Worm (Caenorhabditis elegans): ENCODE measurements around the gene ZK105.12.

DNA sequence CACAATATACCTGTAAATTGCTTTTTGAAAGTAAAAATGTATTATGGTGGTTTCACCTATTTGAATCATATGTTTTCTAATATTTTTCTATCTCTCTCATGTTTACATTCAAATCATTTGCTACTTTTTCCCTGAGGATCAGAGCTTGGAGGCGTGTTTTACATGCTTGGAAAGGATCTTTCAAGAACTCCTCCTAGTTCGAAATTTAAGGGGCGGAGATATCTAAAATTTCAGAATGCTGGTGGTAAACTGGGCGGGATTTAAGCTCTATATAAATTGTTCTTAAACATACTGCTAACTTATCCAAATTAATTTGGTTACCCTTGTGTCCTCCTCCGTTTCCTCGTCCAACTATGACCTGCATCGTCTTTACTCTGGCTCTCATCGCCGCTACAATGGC, 48.0 kb downstream of the ZK105.12 start, which contains the start of gene C12D5.5:
- TF ChIP-seq C38D4.7 (GFP tag; optimal IDR thresholded peaks at IDR 0.05) (no peak), nhr-232 (tag; optimal IDR thresholded peaks at IDR 0.05) (no peak), syd-9 (tag; optimal IDR thresholded peaks at IDR 0.05) (no peak), ceh-24 (tag; optimal IDR thresholded peaks at IDR 0.05) (no peak), ceh-48 (tag; optimal IDR thresholded peaks at IDR 0.05) (no peak), nhr-11 (tag; optimal IDR thresholded peaks at IDR 0.05) (no peak), tbx-7 (tag; optimal IDR thresholded peaks at IDR 0.05) (no peak), fkh-10 (GFP tag; optimal IDR thresholded peaks at IDR 0.05) (no peak), Y22D7AL.16 (tag; optimal IDR thresholded peaks at IDR 0.05) (no peak), ceh-34 (tag; optimal IDR thresholded peaks at IDR 0.05) (no peak), unc-3 (GFP tag; conservative IDR thresholded peaks at IDR 0.05) (no peak), unc-3 (tag; optimal IDR thresholded peaks at IDR 0.05) (no peak), fax-1 (tag; optimal IDR thresholded peaks at IDR 0.05) (no peak)

All from whole organism, late embryonic.